Worm (Caenorhabditis elegans): ENCODE results near the gene zig-6.

ce11 chrX:5174256-5174655 lies 14.6 kb downstream of the zig-6 start, which contains the start of gene zchc-1A:
- TF ChIP-seq pag-3 (tag; optimal IDR thresholded peaks at IDR 0.05; ENCODE audit: borderline replicate concordance), result no peak
- no peak for TF ChIP-seq dmd-4 (tag; optimal IDR thresholded peaks at IDR 0.05; ENCODE audit: borderline replicate concordance)
- TF ChIP-seq nfya-1 (tag; optimal IDR thresholded peaks at IDR 0.05), result no peak
